Worm (Caenorhabditis elegans) whole organism, L1 larva: ENCODE results near the gene irld-3.

Experiments
- efl-1 ChIP-seq, 4 experiments: fragments of 150-350 bp; optimal IDR thresholded peaks in 3 of 4; peaks in 1 of 4; 1 replicate in 1 of 4; 2 replicates in 3 of 4; lab custom pipeline; 2014; ENCODE audit warnings: missing biosample characterization in 2 of 4, missing genetic modification characterization in 2 of 4, missing genetic modification reagents in 2 of 4
- elt-2 ChIP-seq: sonication (generic microtip); optimal IDR thresholded peaks from 2 replicates; lab custom pipeline; 2016; ENCODE audit warnings: missing genetic modification characterization, mild to moderate bottlenecking, inconsistent platforms, missing compliant biosample characterization, missing genetic modification reagents
- fkh-10 ChIP-seq: sonication (generic microtip); optimal IDR thresholded peaks from 2 replicates; lab custom pipeline; 2017; ENCODE audit warnings: missing biosample characterization, missing genetic modification reagents, missing genetic modification characterization
- lin-39 ChIP-seq: fragments of 150-350 bp; optimal IDR thresholded peaks from 2 replicates; lab custom pipeline; 2014; ENCODE audit warnings: missing biosample characterization, missing genetic modification reagents, missing genetic modification characterization
- pax-3 ChIP-seq: fragments of 200-800 bp; sonication (Bioruptor generic); optimal IDR thresholded peaks from 2 replicates; lab custom pipeline; 2018; ENCODE audit warnings: mild to moderate bottlenecking, missing genetic modification characterization, moderate library complexity, missing compliant biosample characterization
- snpc-4 ChIP-seq: fragments of 150-350 bp; optimal IDR thresholded peaks from 2 replicates; lab custom pipeline; 2014; ENCODE audit warnings: missing biosample characterization, missing genetic modification characterization

DNA sequence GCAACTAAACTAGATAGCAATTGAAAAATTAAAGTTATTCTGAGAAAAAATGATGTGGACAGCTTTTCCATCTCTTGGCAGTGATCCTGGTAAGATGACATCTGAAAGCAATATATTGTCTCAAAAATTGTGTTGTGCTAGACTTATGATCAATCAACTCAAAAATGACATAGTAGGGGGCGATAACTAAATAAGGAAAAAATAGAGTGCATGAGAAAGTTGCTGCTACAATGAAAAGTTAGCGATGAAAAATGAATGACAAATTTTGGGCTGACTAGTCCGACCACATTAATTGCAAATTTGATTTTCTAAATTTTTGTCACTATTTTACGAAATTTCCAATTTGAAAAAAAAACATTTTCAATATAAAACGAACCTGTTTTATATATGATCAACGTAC is 2.8 kb upstream of the irld-3 start, which contains the start of gene srab-9:
- TF ChIP-seq fkh-10 (GFP tag; lab: Kevin White, UChicago), result no peak
- no peak for TF ChIP-seq elt-2 (tag; lab: Kevin White, UChicago)
- TF ChIP-seq snpc-4, result no peak
- no peak for TF ChIP-seq lin-39 (tag; lab: Kevin White, UChicago)
- no peak for TF ChIP-seq pax-3 (tag; lab: Kevin White, UChicago)
- TF ChIP-seq efl-1 (optimal IDR thresholded peaks at IDR 0.05; lab: Kevin White, UChicago), result no peak
- TF ChIP-seq efl-1 (GFP tag; optimal IDR thresholded peaks at IDR 0.05 in 1 of 2; lab: Kevin White, UChicago), result no peak
